Worm (Caenorhabditis elegans) whole organism, L2 larva: ENCODE results near the gene Y56A3A.33.

Experiments
- C34F6.9 ChIP-seq: fragments of 150-350 bp; optimal IDR thresholded peaks from 2 replicates; lab custom pipeline; 2014; ENCODE audit warnings: missing biosample characterization, missing genetic modification characterization
- R02D3.7 ChIP-seq: fragments of 150-350 bp; optimal IDR thresholded peaks from 2 replicates; lab custom pipeline; 2014; ENCODE audit warnings: missing biosample characterization, missing genetic modification characterization
- ZK546.5 ChIP-seq: sonication (generic microtip); optimal IDR thresholded peaks from 2 replicates; lab custom pipeline; 2017; ENCODE audit warnings: missing biosample characterization, missing genetic modification characterization
- blmp-1 ChIP-seq: sonication (generic microtip); optimal IDR thresholded peaks from 2 replicates; lab custom pipeline; 2017; ENCODE audit warnings: missing genetic modification characterization, mild to moderate bottlenecking, missing compliant biosample characterization, antibody characterized with exemption, moderate library complexity; ENCODE audit not compliant: insufficient read depth
- ceh-16 ChIP-seq: fragments of 150-350 bp; optimal IDR thresholded peaks from 2 replicates; lab custom pipeline; 2014; ENCODE audit warnings: missing biosample characterization, missing genetic modification characterization
- ceh-82 ChIP-seq: fragments of 150-350 bp; optimal IDR thresholded peaks from 2 replicates; lab custom pipeline; 2014; ENCODE audit warnings: missing biosample characterization, missing genetic modification characterization
- crh-2 ChIP-seq: sonication (generic microtip); optimal IDR thresholded peaks from 2 replicates; lab custom pipeline; 2017; ENCODE audit warnings: missing biosample characterization, missing genetic modification characterization
- dmd-4 ChIP-seq: sonication (generic microtip); optimal IDR thresholded peaks from 2 replicates; lab custom pipeline; 2017; ENCODE audit warnings: missing biosample characterization, missing genetic modification characterization
- egl-27 ChIP-seq: sonication (generic microtip); optimal IDR thresholded peaks from 3 replicates; lab custom pipeline; 2017; ENCODE audit warnings: missing biosample characterization, missing genetic modification reagents, missing genetic modification characterization
- elt-3 ChIP-seq: sonication (generic microtip); optimal IDR thresholded peaks from 2 replicates; lab custom pipeline; 2017; ENCODE audit warnings: missing biosample characterization, missing genetic modification characterization
- fos-1 ChIP-seq: fragments of 150-350 bp; optimal IDR thresholded peaks from 2 replicates; lab custom pipeline; 2014; ENCODE audit warnings: missing biosample characterization, missing genetic modification characterization
- gmeb-1 ChIP-seq: fragments of 150-350 bp; optimal IDR thresholded peaks from 2 replicates; lab custom pipeline; 2014; ENCODE audit warnings: missing biosample characterization, missing genetic modification characterization
- lin-11 ChIP-seq: fragments of 150-350 bp; sonication (generic microtip); optimal IDR thresholded peaks from 2 replicates; lab custom pipeline; 2014; ENCODE audit warnings: missing biosample characterization, missing genetic modification characterization, inconsistent platforms, mixed read lengths
- lin-13 ChIP-seq: fragments of 150-350 bp; optimal IDR thresholded peaks from 2 replicates; lab custom pipeline; 2014; ENCODE audit warnings: missing biosample characterization, missing genetic modification reagents, missing genetic modification characterization
- lin-39 ChIP-seq: fragments of 150-350 bp; optimal IDR thresholded peaks from 2 replicates; lab custom pipeline; 2014; ENCODE audit warnings: missing biosample characterization, missing genetic modification reagents, missing genetic modification characterization
- lsy-2 ChIP-seq, 2 experiments: fragments of 150-350 bp in 1 of 2; sonication (generic microtip) in 1 of 2; optimal IDR thresholded peaks; 2 replicates each; lab custom pipeline; 2014 to 2017; ENCODE audit warnings: missing biosample characterization in 2 of 2, missing genetic modification characterization in 2 of 2
- mab-5 ChIP-seq: fragments of 150-350 bp; optimal IDR thresholded peaks from 2 replicates; lab custom pipeline; 2014; ENCODE audit warnings: missing biosample characterization, missing genetic modification characterization
- nhr-11 ChIP-seq: fragments of 150-350 bp; optimal IDR thresholded peaks from 2 replicates; lab custom pipeline; 2014; ENCODE audit warnings: missing biosample characterization, missing genetic modification characterization
- nhr-23 ChIP-seq: fragments of 150-350 bp; optimal IDR thresholded peaks from 2 replicates; lab custom pipeline; 2014; ENCODE audit warnings: missing biosample characterization, missing genetic modification reagents, missing genetic modification characterization
- nhr-237 ChIP-seq: fragments of 150-350 bp; optimal IDR thresholded peaks from 2 replicates; lab custom pipeline; 2014; ENCODE audit warnings: missing biosample characterization, missing genetic modification characterization
- nhr-25 ChIP-seq: fragments of 150-350 bp; sonication (generic microtip); optimal IDR thresholded peaks from 3 replicates; lab custom pipeline; 2014; ENCODE audit warnings: missing biosample characterization, missing genetic modification characterization
- nhr-6 ChIP-seq: fragments of 150-350 bp; optimal IDR thresholded peaks from 2 replicates; lab custom pipeline; 2014; ENCODE audit warnings: missing biosample characterization, missing genetic modification characterization
- nhr-77 ChIP-seq: fragments of 150-350 bp; optimal IDR thresholded peaks from 2 replicates; lab custom pipeline; 2014; ENCODE audit warnings: missing biosample characterization, missing genetic modification characterization
- skn-1 ChIP-seq: sonication (generic microtip); optimal IDR thresholded peaks from 2 replicates; lab custom pipeline; 2017; ENCODE audit warnings: missing biosample characterization, missing genetic modification characterization
- sma-3 ChIP-seq: sonication (generic microtip); optimal IDR thresholded peaks from 2 replicates; lab custom pipeline; 2016; ENCODE audit warnings: missing genetic modification reagents, missing genetic modification characterization, missing compliant biosample characterization
- sma-9 ChIP-seq, 2 experiments: fragments of 150-350 bp in 1 of 2; sonication (generic microtip) in 1 of 2; optimal IDR thresholded peaks; 2 replicates each; lab custom pipeline; 2014 to 2016; ENCODE audit warnings: missing genetic modification characterization in 2 of 2, mild to moderate bottlenecking in 1 of 2, missing biosample characterization in 1 of 2, missing compliant biosample characterization in 1 of 2, missing genetic modification reagents in 1 of 2, moderate library complexity in 1 of 2
- snpc-4 ChIP-seq: fragments of 150-350 bp; optimal IDR thresholded peaks from 2 replicates; lab custom pipeline; 2014; ENCODE audit warnings: missing biosample characterization, missing genetic modification characterization
- unc-55 ChIP-seq: fragments of 150-350 bp; sonication (generic microtip); optimal IDR thresholded peaks from 3 replicates; lab custom pipeline; 2014; ENCODE audit warnings: missing biosample characterization, missing genetic modification reagents, missing genetic modification characterization
- unc-62 ChIP-seq: fragments of 150-350 bp; optimal IDR thresholded peaks from 2 replicates; lab custom pipeline; 2014; ENCODE audit warnings: missing biosample characterization, missing genetic modification reagents, missing genetic modification characterization
- zag-1 ChIP-seq: fragments of 150-350 bp; optimal IDR thresholded peaks from 2 replicates; lab custom pipeline; 2014; ENCODE audit warnings: missing biosample characterization, missing genetic modification characterization
- ztf-1 ChIP-seq: fragments of 200-800 bp; sonication (Bioruptor generic); conservative IDR thresholded peaks from 2 replicates; pipeline ENCODE4 v1.3.6; 2022; ENCODE audit warnings: missing genetic modification characterization, missing compliant biosample characterization
- ztf-4 ChIP-seq: fragments of 150-350 bp; optimal IDR thresholded peaks from 2 replicates; lab custom pipeline; 2014; ENCODE audit warnings: missing biosample characterization, missing genetic modification characterization

Gene Y56A3A.33

DNA sequence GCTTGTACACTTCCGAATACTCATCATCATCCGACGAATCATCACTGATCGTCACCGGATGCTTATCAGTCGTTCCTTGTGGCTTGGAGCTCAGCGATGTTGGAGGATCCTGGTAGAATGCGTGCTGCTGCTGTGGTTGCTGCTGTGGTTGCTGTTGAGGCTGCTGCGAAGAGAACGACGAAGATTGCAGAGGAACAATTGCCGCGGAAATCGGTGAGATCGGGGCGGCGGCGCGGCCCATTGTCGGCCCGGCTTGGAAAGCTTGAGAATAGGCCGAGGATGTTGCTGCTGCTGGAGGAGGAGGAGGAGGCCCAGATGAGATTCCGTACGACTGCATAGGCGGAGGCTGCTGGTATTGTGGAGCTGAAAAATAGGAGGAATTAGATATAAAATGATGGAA, 31.6 kb upstream of the Y56A3A.33 start:
- no peak for TF ChIP-seq nhr-237 (tag; lab: Kevin White, UChicago)
- TF ChIP-seq sma-3 (GFP tag; lab: Kevin White, UChicago): no peak
- no peak for TF ChIP-seq lin-13 (GFP tag; lab: Kevin White, UChicago)
- TF ChIP-seq nhr-23 (tag; lab: Kevin White, UChicago): no peak
- no peak for TF ChIP-seq nhr-77
- TF ChIP-seq dmd-4 (tag; lab: Kevin White, UChicago): no peak

DNA sequence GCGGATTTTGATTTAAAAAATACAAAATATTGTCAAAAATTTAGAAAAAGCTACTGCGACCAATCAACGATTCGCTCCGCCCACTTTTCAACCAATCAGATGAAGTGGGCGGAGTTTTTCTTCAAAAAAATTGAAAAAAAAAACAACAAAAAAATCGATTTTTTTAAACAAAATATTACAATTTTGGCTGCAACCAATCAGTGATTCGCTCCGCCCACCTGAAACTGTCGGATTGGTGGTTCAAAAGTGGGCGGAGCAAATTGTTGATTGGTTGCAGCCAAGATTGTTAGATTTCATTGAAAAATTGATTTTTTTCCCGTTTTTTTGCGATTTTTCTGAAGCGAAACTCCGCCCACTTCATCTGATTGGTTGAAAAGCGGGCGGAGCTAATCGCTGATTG, 30.5 kb upstream of the Y56A3A.33 start:
- TF ChIP-seq skn-1 (tag; lab: Kevin White, UChicago): no peak
- TF ChIP-seq zag-1: no peak
- no peak for TF ChIP-seq ZK546.5
- no peak for TF ChIP-seq ztf-1 (GFP tag; lab: Robert Waterston, UW)
- no peak for TF ChIP-seq ztf-4 (tag; lab: Kevin White, UChicago)
- no peak for TF ChIP-seq egl-27 (tag; lab: Kevin White, UChicago)
- TF ChIP-seq lin-39 (tag; lab: Kevin White, UChicago): no peak
- TF ChIP-seq C34F6.9: no peak
- TF ChIP-seq nhr-23 (tag; lab: Kevin White, UChicago): no peak
- no peak for TF ChIP-seq ceh-82 (tag; lab: Kevin White, UChicago)
- no peak for TF ChIP-seq unc-55 (GFP tag; lab: Kevin White, UChicago)
- TF ChIP-seq nhr-11 (tag; lab: Kevin White, UChicago): no peak
- no peak for TF ChIP-seq R02D3.7 (tag; lab: Kevin White, UChicago)
- no peak for TF ChIP-seq crh-2 (tag; lab: Kevin White, UChicago)
- TF ChIP-seq gmeb-1 (tag; lab: Kevin White, UChicago): no peak
- TF ChIP-seq nhr-25 (tag; lab: Kevin White, UChicago): no peak
- TF ChIP-seq unc-62 (GFP tag; lab: Kevin White, UChicago): no peak
- TF ChIP-seq ceh-16 (tag; lab: Kevin White, UChicago): no peak
- TF ChIP-seq sma-3 (GFP tag; lab: Kevin White, UChicago): no peak
- no peak for TF ChIP-seq blmp-1 (tag; lab: Kevin White, UChicago)
- TF ChIP-seq, all 48 proteins: peak for 0

ce11 chrIII:12030669-12031068, 27.9 kb upstream of the Y56A3A.33 start, which contains the start of gene Y79H2A.2:
Gene Y79H2A.2, minus strand, starts transcription at chrIII:12030769.
- TF ChIP-seq lin-11 (tag; lab: Kevin White, UChicago) (no peak), mab-5 (no peak), nhr-11 (tag; lab: Kevin White, UChicago) (no peak), unc-55 (GFP tag; lab: Kevin White, UChicago) (no peak), lsy-2 (tag; optimal IDR thresholded peaks at IDR 0.05; lab: Kevin White, UChicago) (no peak), gmeb-1 (tag; lab: Kevin White, UChicago) (no peak), zag-1 (no peak)

DNA sequence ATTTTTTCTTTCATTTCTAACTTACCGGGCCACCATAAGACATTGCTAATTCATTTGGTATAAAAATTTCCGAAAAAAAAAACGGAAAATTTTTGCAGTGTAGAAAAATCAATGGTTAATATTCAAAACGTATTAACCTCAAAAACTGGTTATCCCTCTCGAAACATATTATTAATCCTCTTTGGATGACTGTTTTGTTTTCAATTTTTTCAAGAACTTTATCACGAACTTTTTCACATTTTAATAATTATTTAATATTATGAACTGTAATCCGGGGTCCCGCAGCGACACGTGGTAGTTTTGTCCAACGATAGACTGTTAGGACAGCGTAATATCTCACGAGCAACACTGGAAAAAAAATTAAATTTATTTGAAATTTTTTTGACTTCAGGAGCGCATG, 26.0 kb upstream of the Y56A3A.33 start, which contains the start of gene Y79H2A.12:
TSS of gene Y79H2A.12 (minus strand) at position 101 of the 400 bp plus-strand sequence.
- TF ChIP-seq fos-1 (no peak), blmp-1 (tag; lab: Kevin White, UChicago) (no peak)

DNA sequence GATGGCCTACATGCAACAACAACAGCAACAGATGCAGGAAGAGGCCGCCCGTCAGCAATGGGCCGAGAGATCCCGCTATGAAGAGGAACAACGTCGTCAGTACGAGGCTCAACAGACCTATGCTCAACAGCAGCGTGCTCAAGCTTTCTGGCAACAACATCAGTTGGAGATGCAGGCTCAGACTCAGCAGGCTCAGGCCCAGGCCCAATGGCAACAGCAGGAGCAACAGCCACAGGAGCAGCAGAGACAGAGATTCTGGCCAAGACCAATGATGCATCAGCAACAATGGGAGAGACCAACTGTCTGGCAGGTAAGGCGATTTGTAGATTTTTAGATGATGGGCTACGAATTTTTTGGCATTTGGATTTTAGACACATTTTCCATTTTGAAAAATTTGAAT, 19.5 kb upstream of the Y56A3A.33 start:
- TF ChIP-seq gmeb-1 (tag; lab: Kevin White, UChicago) (no peak), ztf-1 (GFP tag; lab: Robert Waterston, UW) (no peak), elt-3 (no peak), egl-27 (tag; lab: Kevin White, UChicago) (no peak), nhr-77 (no peak), unc-55 (GFP tag; lab: Kevin White, UChicago) (no peak), lin-13 (GFP tag; lab: Kevin White, UChicago) (no peak), sma-9 (GFP tag; optimal IDR thresholded peaks at IDR 0.05; lab: Kevin White, UChicago) (no peak), sma-9 (tag; optimal IDR thresholded peaks at IDR 0.05; lab: Kevin White, UChicago) (no peak), nhr-6 (tag; lab: Kevin White, UChicago) (no peak), snpc-4 (tag; lab: Kevin White, UChicago) (no peak), R02D3.7 (tag; lab: Kevin White, UChicago) (no peak)
